Fruit fly (Drosophila melanogaster): ENCODE results near the gene Nmd3.

DNA sequence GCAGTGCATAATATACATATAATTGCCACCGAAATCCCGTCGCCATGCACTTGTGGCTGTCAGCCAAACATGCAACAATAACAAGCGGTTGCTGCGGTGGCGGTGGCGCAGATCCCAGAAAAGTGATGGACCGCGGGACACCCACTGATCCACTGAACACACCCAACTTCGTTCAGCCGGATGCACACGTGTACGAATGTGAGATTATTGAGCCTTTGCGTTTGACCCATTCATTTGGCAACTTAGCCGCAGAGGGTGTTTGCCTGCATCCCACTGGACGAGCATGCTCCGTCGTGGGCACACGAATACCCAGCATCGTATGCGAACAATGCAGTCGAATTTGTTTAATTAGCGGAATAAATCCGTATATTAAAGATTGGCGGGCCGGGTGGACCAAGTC is 19.1 kb downstream of the Nmd3 start:
- 0 out of 2 replicates have a peak, but pooled peaks have one; percentile 15 for TF ChIP-seq CG12605 (GFP tag; IDR thresholded peaks at IDR 0.05)
- TF ChIP-seq EcR (GFP tag; optimal IDR thresholded peaks at IDR 0.05) = no peak
- TF ChIP-seq CG17806 (tag; optimal IDR thresholded peaks at IDR 0.05) = no peak
- no peak for TF ChIP-seq rn (GFP tag; IDR thresholded peaks at IDR 0.05)
- TF ChIP-seq CG4496 (GFP tag; IDR thresholded peaks at IDR 0.05) = peak; percentile 79
- no peak for TF ChIP-seq CG15710 (tag; optimal IDR thresholded peaks at IDR 0.05)
- no peak for TF ChIP-seq CG9948 (tag; optimal IDR thresholded peaks at IDR 0.05)
- no peak for TF ChIP-seq gl (tag; optimal IDR thresholded peaks at IDR 0.05)

Data from whole organism, pupa.